Worm (Caenorhabditis elegans) whole organism, young adult: ENCODE results near the gene F19B6.3.
A peak's percentile ranks its signal among the peaks of the same experiment; 100 is the strongest.

Experiments used
- B0019.2 ChIP-seq: fragments of 200-800 bp; sonication (Bioruptor generic); conservative IDR thresholded peaks from 2 replicates; pipeline ENCODE4 v1.3.6; 2022; ENCODE audit warnings: missing genetic modification reagents, missing genetic modification characterization, missing compliant biosample characterization
- B0035.1 ChIP-seq: sonication (generic microtip); optimal IDR thresholded peaks from 2 replicates; lab custom pipeline; 2016; ENCODE audit warnings: missing genetic modification characterization, mild to moderate bottlenecking, missing compliant biosample characterization, missing genotype, missing genetic modification reagents
- B0261.1 ChIP-seq: sonication (generic microtip); optimal IDR thresholded peaks from 2 replicates; lab custom pipeline; 2016; ENCODE audit warnings: mild to moderate bottlenecking, missing genetic modification characterization, moderate library complexity, missing compliant biosample characterization
- D2030.7 ChIP-seq: fragments of 200-800 bp; sonication (Bioruptor generic); IDR thresholded peaks from 2 replicates; pipeline ENCODE4 v1.3.6; 2022; ENCODE audit warnings: missing genetic modification reagents, missing genetic modification characterization, missing compliant biosample characterization
- F22D6.2 ChIP-seq: sonication (generic microtip); optimal IDR thresholded peaks from 2 replicates; lab custom pipeline; 2016; ENCODE audit warnings: mild to moderate bottlenecking, missing genetic modification characterization, missing compliant biosample characterization
- F39B2.1 ChIP-seq: fragments of 200-800 bp; sonication (Bioruptor generic); IDR thresholded peaks from 2 replicates; pipeline ENCODE4 v1.3.6; 2022; ENCODE audit warnings: missing genetic modification reagents, missing genetic modification characterization, missing compliant biosample characterization
- F52B5.7 ChIP-seq: sonication (generic microtip); optimal IDR thresholded peaks from 2 replicates; lab custom pipeline; 2016; ENCODE audit warnings: mild to moderate bottlenecking, missing genetic modification characterization, missing compliant biosample characterization
- T26A5.8 ChIP-seq: sonication (generic microtip); optimal IDR thresholded peaks from 2 replicates; lab custom pipeline; 2016; ENCODE audit warnings: missing genetic modification characterization, missing compliant biosample characterization
- Y56A3A.18 ChIP-seq: fragments of 200-800 bp; sonication (Bioruptor generic); IDR thresholded peaks from 2 replicates; pipeline ENCODE4 v1.3.6; 2022; ENCODE audit warnings: missing genetic modification reagents, missing genetic modification characterization, missing compliant biosample characterization
- Y79H2A.3 ChIP-seq: fragments of 200-800 bp; sonication (Bioruptor generic); conservative IDR thresholded peaks from 2 replicates; pipeline ENCODE4 v1.3.6; 2022; ENCODE audit warnings: missing genetic modification reagents, missing genetic modification characterization, missing compliant biosample characterization
- aptf-3 ChIP-seq: fragments of 200-800 bp; sonication (Bioruptor generic); IDR thresholded peaks from 2 replicates; pipeline ENCODE4 v1.3.6; 2022; ENCODE audit warnings: missing genetic modification characterization, missing compliant biosample characterization
- attf-5 ChIP-seq: fragments of 200-800 bp; sonication (Bioruptor generic); optimal IDR thresholded peaks from 2 replicates; lab custom pipeline; 2018; ENCODE audit warnings: mild to moderate bottlenecking, missing genetic modification characterization, missing compliant biosample characterization
- bed-1 ChIP-seq: fragments of 200-800 bp; sonication (Bioruptor generic); IDR thresholded peaks from 2 replicates; pipeline ENCODE4 v1.3.6; 2022; ENCODE audit warnings: missing genetic modification reagents, missing genetic modification characterization, missing compliant biosample characterization
- cebp-2 ChIP-seq: fragments of 200-800 bp; sonication (Bioruptor generic); IDR thresholded peaks from 2 replicates; pipeline ENCODE4 v1.3.6; 2022; ENCODE audit warnings: missing genetic modification characterization, missing compliant biosample characterization
- dox-1 ChIP-seq: fragments of 200-800 bp; sonication (Bioruptor generic); IDR thresholded peaks from 2 replicates; pipeline ENCODE4 v1.3.6; 2022; ENCODE audit warnings: missing genetic modification reagents, missing genetic modification characterization, missing compliant biosample characterization
- efl-1 ChIP-seq: fragments of 150-350 bp; optimal IDR thresholded peaks from 2 replicates; lab custom pipeline; 2014; ENCODE audit warnings: missing biosample characterization, missing genetic modification reagents, missing genetic modification characterization
- ekl-4 ChIP-seq: fragments of 200-800 bp; sonication (Bioruptor generic); IDR thresholded peaks from 2 replicates; pipeline ENCODE4 v1.3.6; 2022; ENCODE audit warnings: missing genetic modification reagents, missing genetic modification characterization, missing compliant biosample characterization
- gei-17 ChIP-seq: fragments of 200-800 bp; sonication (Bioruptor generic); optimal IDR thresholded peaks from 2 replicates; lab custom pipeline; 2018; ENCODE audit warnings: mild to moderate bottlenecking, missing genetic modification characterization, missing compliant biosample characterization
- hmg-20 ChIP-seq: fragments of 200-800 bp; sonication (Bioruptor generic); IDR thresholded peaks from 2 replicates; pipeline ENCODE4 v1.3.6; 2022; ENCODE audit warnings: missing genetic modification reagents, missing genetic modification characterization, missing compliant biosample characterization
- hrde-1 ChIP-seq: sonication (generic microtip); optimal IDR thresholded peaks from 2 replicates; lab custom pipeline; 2016; ENCODE audit warnings: missing genetic modification characterization, mild to moderate bottlenecking, missing compliant biosample characterization, moderate library complexity, missing genotype, missing genetic modification reagents, borderline replicate concordance
- let-607 ChIP-seq, 2 experiments: fragments of 200-800 bp in 1 of 2; sonication (Bioruptor generic) in 1 of 2; sonication (generic microtip) in 1 of 2; optimal IDR thresholded peaks; 2 replicates each; lab custom pipeline; 2016 to 2018; ENCODE audit warnings: mild to moderate bottlenecking in 2 of 2, missing compliant biosample characterization in 2 of 2, missing genetic modification characterization in 2 of 2, moderate library complexity in 2 of 2, missing genotype in 1 of 2
- lin-35 ChIP-seq, 3 experiments: fragments of 150-350 bp in 2 of 3; sonication (generic microtip) in 1 of 3; optimal IDR thresholded peaks; 2 replicates each; lab custom pipeline; 2014 to 2018; ENCODE audit warnings: missing biosample characterization in 3 of 3, missing genetic modification characterization in 3 of 3, missing genetic modification reagents in 3 of 3
- lin-40 ChIP-seq: sonication (generic microtip); optimal IDR thresholded peaks from 2 replicates; lab custom pipeline; 2016; ENCODE audit warnings: missing genetic modification characterization, mild to moderate bottlenecking, missing compliant biosample characterization, missing genotype, missing genetic modification reagents
- lin-54 ChIP-seq: fragments of 200-800 bp; sonication (Bioruptor generic); optimal IDR thresholded peaks from 2 replicates; lab custom pipeline; 2018; ENCODE audit warnings: mild to moderate bottlenecking, missing genetic modification characterization, missing compliant biosample characterization
- madf-3 ChIP-seq: fragments of 200-800 bp; sonication (Bioruptor generic); IDR thresholded peaks from 2 replicates; pipeline ENCODE4 v1.3.6; 2022; ENCODE audit warnings: missing genetic modification reagents, missing genetic modification characterization, missing compliant biosample characterization
- madf-6 ChIP-seq: fragments of 200-800 bp; sonication (Bioruptor generic); IDR thresholded peaks from 2 replicates; pipeline ENCODE4 v1.3.6; 2022; ENCODE audit warnings: missing genetic modification reagents, missing genetic modification characterization, missing compliant biosample characterization
- madf-8 ChIP-seq: fragments of 200-800 bp; sonication (Bioruptor generic); conservative IDR thresholded peaks from 2 replicates; pipeline ENCODE4 v1.3.6; 2022; ENCODE audit warnings: missing genetic modification reagents, missing genetic modification characterization, missing compliant biosample characterization
- mcd-1 ChIP-seq: fragments of 200-800 bp; sonication (Bioruptor generic); IDR thresholded peaks from 2 replicates; pipeline ENCODE4 v1.3.6; 2022; ENCODE audit warnings: missing genetic modification reagents, missing genetic modification characterization, missing compliant biosample characterization
- mxl-1 ChIP-seq: sonication (generic microtip); optimal IDR thresholded peaks from 2 replicates; lab custom pipeline; 2016; ENCODE audit warnings: missing genetic modification characterization, missing compliant biosample characterization
- nfya-2 ChIP-seq: fragments of 200-800 bp; sonication (Bioruptor generic); IDR thresholded peaks from 2 replicates; pipeline ENCODE4 v1.3.6; 2022; ENCODE audit warnings: missing genetic modification reagents, missing genetic modification characterization, missing compliant biosample characterization
- nhr-120 ChIP-seq: fragments of 200-800 bp; sonication (Bioruptor generic); IDR thresholded peaks from 2 replicates; pipeline ENCODE4 v1.3.6; 2022; ENCODE audit warnings: missing genetic modification characterization, missing compliant biosample characterization
- nhr-27 ChIP-seq: fragments of 200-800 bp; sonication (Bioruptor generic); optimal IDR thresholded peaks from 2 replicates; lab custom pipeline; 2018; ENCODE audit warnings: mild to moderate bottlenecking, missing genetic modification characterization, moderate library complexity, missing compliant biosample characterization
- nhr-80 ChIP-seq: sonication (generic microtip); optimal IDR thresholded peaks from 2 replicates; lab custom pipeline; 2016; ENCODE audit warnings: missing genetic modification characterization, missing compliant biosample characterization
- rec-8 ChIP-seq, 2 experiments: sonication (generic microtip); optimal IDR thresholded peaks; 2 replicates each; lab custom pipeline; 2016; ENCODE audit warnings: mild to moderate bottlenecking in 2 of 2, missing genetic modification characterization in 2 of 2, missing genetic modification reagents in 2 of 2, missing genotype in 2 of 2, missing biosample characterization in 1 of 2, missing compliant biosample characterization in 1 of 2, moderate library complexity in 1 of 2
- sdz-38 ChIP-seq: sonication (generic microtip); optimal IDR thresholded peaks from 2 replicates; lab custom pipeline; 2016; ENCODE audit warnings: missing genotype, missing genetic modification characterization, missing compliant biosample characterization
- sptf-2 ChIP-seq: fragments of 200-800 bp; sonication (Bioruptor generic); optimal IDR thresholded peaks from 2 replicates; lab custom pipeline; 2018; ENCODE audit warnings: mild to moderate bottlenecking, missing genetic modification characterization, missing compliant biosample characterization
- tbp1 ChIP-seq: fragments of 200-800 bp; sonication (Bioruptor generic); optimal IDR thresholded peaks from 2 replicates; lab custom pipeline; 2018; ENCODE audit warnings: mild to moderate bottlenecking, missing genetic modification characterization, missing compliant biosample characterization
- tbx-9 ChIP-seq: sonication (generic microtip); optimal IDR thresholded peaks from 2 replicates; lab custom pipeline; 2016; ENCODE audit warnings: borderline replicate concordance, missing genetic modification characterization, inconsistent platforms, missing compliant biosample characterization
- zim-3 ChIP-seq: sonication (generic microtip); optimal IDR thresholded peaks from 2 replicates; lab custom pipeline; 2017; ENCODE audit warnings: mild to moderate bottlenecking, missing genetic modification characterization, moderate library complexity, missing compliant biosample characterization
- ztf-28 ChIP-seq: fragments of 200-800 bp; sonication (Bioruptor generic); IDR thresholded peaks from 2 replicates; pipeline ENCODE4 v1.3.6; 2022; ENCODE audit warnings: missing genetic modification reagents, missing genetic modification characterization, missing compliant biosample characterization
- ztf-3 ChIP-seq: fragments of 200-800 bp; sonication (Bioruptor generic); optimal IDR thresholded peaks from 2 replicates; lab custom pipeline; 2018; ENCODE audit warnings: mild to moderate bottlenecking, missing genetic modification characterization, missing compliant biosample characterization

F19B6.3 gene

DNA sequence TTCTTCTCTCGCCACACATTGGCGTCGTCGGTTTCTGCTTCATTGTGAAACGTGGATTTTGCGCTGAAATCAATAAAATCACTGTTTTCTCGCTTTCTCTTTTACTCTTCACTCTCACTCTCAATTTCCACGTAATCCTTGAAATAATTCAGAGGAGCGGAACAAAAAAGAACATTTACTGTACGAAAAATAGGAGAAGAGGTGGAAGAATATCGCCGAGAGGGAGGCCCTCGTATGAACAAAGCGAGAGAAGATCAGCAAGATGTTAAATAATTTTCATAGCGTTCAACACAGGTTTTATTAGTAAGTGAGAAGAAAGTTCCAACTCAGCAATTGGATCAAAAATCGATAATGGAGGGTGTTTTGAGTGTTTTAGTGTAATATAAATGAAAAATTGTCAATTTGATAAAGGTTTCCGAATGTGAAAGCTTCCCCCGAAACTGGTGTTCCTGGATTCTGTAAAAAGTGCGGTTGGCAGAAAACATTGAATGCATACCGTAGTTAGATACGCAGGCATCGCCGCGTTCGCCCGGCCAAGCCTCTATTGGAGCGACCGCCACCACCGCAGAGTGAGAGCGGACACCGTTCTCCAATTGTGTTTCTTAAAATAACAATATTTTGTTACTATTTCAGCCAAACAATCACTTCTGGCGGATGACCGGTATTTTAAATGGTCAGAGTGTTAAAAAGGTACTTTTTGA lies 34.5 kb downstream of the F19B6.3 start, which contains the start of the genes ccr-4 and ZC518.8 (continued):
- TF ChIP-seq let-607 (tag; optimal IDR thresholded peaks at IDR 0.05; lab: Kevin White, UChicago) (peak; percentile 2 to 76), sptf-2 (GFP tag; lab: Kevin White, UChicago) (no peak), attf-5 (GFP tag; lab: Kevin White, UChicago) (peak; percentile 52), rec-8 (tag; optimal IDR thresholded peaks at IDR 0.05; lab: Kevin White, UChicago) (no peak), B0019.2 (no peak), nhr-120 (GFP tag; lab: Robert Waterston, UW) (no peak), ztf-28 (0 out of 2 replicates have a peak, but pooled peaks have one; percentile 32), F52B5.7 (tag; lab: Kevin White, UChicago) (no peak), mcd-1 (GFP tag; lab: Robert Waterston, UW) (no peak), nfya-2 (GFP tag; lab: Robert Waterston, UW) (no peak), gei-17 (no peak), ekl-4 (GFP tag; lab: Robert Waterston, UW) (no peak), tbp1 (no peak), nhr-80 (peak; percentile 40), Y56A3A.18 (no peak), madf-6 (no peak), D2030.7 (0 out of 2 replicates have a peak, but pooled peaks have one; percentile 16), hrde-1 (tag; lab: Kevin White, UChicago) (no peak), bed-1 (GFP tag; lab: Robert Waterston, UW) (0 out of 2 replicates have a peak, but pooled peaks have one; percentile 67), sdz-38 (tag; lab: Kevin White, UChicago) (no peak), F39B2.1 (GFP tag; lab: Robert Waterston, UW) (no peak), B0261.1 (no peak), hmg-20 (GFP tag; lab: Robert Waterston, UW) (no peak), aptf-3 (0 out of 2 replicates have a peak, but pooled peaks have one; percentile 34), lin-40 (tag; lab: Kevin White, UChicago) (no peak), dox-1 (GFP tag; lab: Robert Waterston, UW) (no peak), cebp-2 (GFP tag; lab: Robert Waterston, UW) (0 out of 2 replicates have a peak, but pooled peaks have one; percentile 56), madf-3 (no peak), F22D6.2 (tag; lab: Kevin White, UChicago) (no peak), lin-54 (GFP tag; lab: Kevin White, UChicago) (peak; percentile 27), madf-8 (GFP tag; lab: Robert Waterston, UW) (no peak), mxl-1 (tag; lab: Kevin White, UChicago) (no peak), zim-3 (tag; lab: Kevin White, UChicago) (no peak), T26A5.8 (no peak), ztf-3 (GFP tag; lab: Kevin White, UChicago) (no peak), nhr-27 (no peak), tbx-9 (tag; lab: Kevin White, UChicago) (no peak), efl-1 (GFP tag; lab: Kevin White, UChicago) (no peak), Y79H2A.3 (no peak), lin-35 (GFP tag; optimal IDR thresholded peaks at IDR 0.05; lab: Kevin White, UChicago) (no peak), B0035.1 (tag; lab: Kevin White, UChicago) (no peak)
